Fruit fly (Drosophila melanogaster) whole organism, embryonic: Measurements from ENCODE around the gene CG42375.
A peak's percentile ranks its signal among the peaks of the same experiment; 100 is the strongest.

Experiments used
- ATbp ChIP-seq: fragments of 200-800 bp; sonication (Bioruptor generic); optimal IDR thresholded peaks from 2 replicates; lab custom pipeline; 2017; ENCODE audit warnings: missing biosample characterization, mild to moderate bottlenecking, missing genetic modification characterization, missing genetic modification reagents
- Bteb2 ChIP-seq: fragments of 200-800 bp; sonication (Bioruptor generic); optimal IDR thresholded peaks from 2 replicates; lab custom pipeline; 2016; ENCODE audit warnings: missing biosample characterization, missing genetic modification characterization
- CG10654 ChIP-seq: fragments of 200-800 bp; sonication (Bioruptor generic); optimal IDR thresholded peaks from 2 replicates; lab custom pipeline; 2016; ENCODE audit warnings: missing biosample characterization, missing genetic modification characterization
- CG11085 ChIP-seq: fragments of 200-800 bp; sonication (Bioruptor generic); IDR thresholded peaks from 2 replicates; pipeline ENCODE4 v1.3.6; 2022; ENCODE audit warnings: missing biosample characterization, missing genetic modification characterization
- CG11695 ChIP-seq: fragments of 200-800 bp; sonication (Bioruptor generic); IDR thresholded peaks from 3 replicates; pipeline ENCODE4 v1.3.6; 2022; ENCODE audit warnings: missing biosample characterization, missing genetic modification characterization
- CG11696 ChIP-seq: fragments of 200-800 bp; sonication (Bioruptor generic); IDR thresholded peaks from 2 replicates; pipeline ENCODE4 v1.3.6; 2022; ENCODE audit warnings: missing biosample characterization, missing genetic modification characterization
- CG12155 ChIP-seq: fragments of 200-800 bp; sonication (Bioruptor generic); optimal IDR thresholded peaks from 3 replicates; lab custom pipeline; 2016; ENCODE audit warnings: missing biosample characterization, missing genetic modification characterization
- CG12659 ChIP-seq: fragments of 200-800 bp; sonication (Bioruptor generic); optimal IDR thresholded peaks from 3 replicates; lab custom pipeline; 2017; ENCODE audit warnings: mild to moderate bottlenecking, missing biosample characterization, missing genetic modification reagents, missing genetic modification characterization
- CG13123 ChIP-seq: fragments of 200-800 bp; sonication (Bioruptor generic); optimal IDR thresholded peaks from 2 replicates; lab custom pipeline; 2016; ENCODE audit warnings: missing biosample characterization, missing genetic modification characterization
- CG1602 ChIP-seq: fragments of 200-800 bp; sonication (Bioruptor generic); optimal IDR thresholded peaks from 3 replicates; lab custom pipeline; 2016; ENCODE audit warnings: missing biosample characterization, missing genetic modification characterization
- CG16815 ChIP-seq: fragments of 200-800 bp; sonication (Bioruptor generic); optimal IDR thresholded peaks from 3 replicates; lab custom pipeline; 2017; ENCODE audit warnings: missing biosample characterization, mild to moderate bottlenecking, missing genetic modification characterization
- CG17829 ChIP-seq: fragments of 200-800 bp; optimal IDR thresholded peaks from 2 replicates; lab custom pipeline; 2019; ENCODE audit warnings: missing biosample characterization, mild to moderate bottlenecking, missing genetic modification characterization, moderate library complexity
- CG17912 ChIP-seq: fragments of 200-800 bp; sonication (Bioruptor generic); optimal IDR thresholded peaks from 2 replicates; lab custom pipeline; 2018; ENCODE audit warnings: missing biosample characterization, mild to moderate bottlenecking, missing genetic modification characterization
- CG18764 ChIP-seq: fragments of 200-800 bp; sonication (Bioruptor generic); optimal IDR thresholded peaks from 3 replicates; lab custom pipeline; 2016; ENCODE audit warnings: missing biosample characterization, missing genetic modification characterization
- CG2678 ChIP-seq: fragments of 200-800 bp; sonication (Bioruptor generic); optimal IDR thresholded peaks from 3 replicates; lab custom pipeline; 2019; ENCODE audit warnings: missing biosample characterization, mild to moderate bottlenecking, missing genetic modification characterization, moderate library complexity
- CG2889 ChIP-seq: fragments of 200-800 bp; sonication (Bioruptor generic); IDR thresholded peaks from 3 replicates; pipeline ENCODE4 v1.3.6; 2022; ENCODE audit warnings: missing biosample characterization, missing genetic modification characterization
- CG3838 ChIP-seq: fragments of 200-800 bp; sonication (Bioruptor generic); optimal IDR thresholded peaks from 3 replicates; lab custom pipeline; 2016; ENCODE audit warnings: missing biosample characterization, missing genetic modification characterization
- CG7987 ChIP-seq: fragments of 200-800 bp; sonication (Bioruptor generic); optimal IDR thresholded peaks from 2 replicates; lab custom pipeline; 2018; ENCODE audit warnings: missing biosample characterization, mild to moderate bottlenecking, missing genetic modification characterization, moderate library complexity
- CG9215 ChIP-seq: fragments of 200-800 bp; sonication (Bioruptor generic); IDR thresholded peaks from 2 replicates; pipeline ENCODE4 v1.3.6; 2022; ENCODE audit warnings: missing biosample characterization, missing genetic modification characterization
- Deaf1 ChIP-seq: fragments of 200-800 bp; optimal IDR thresholded peaks from 3 replicates; lab custom pipeline; 2019; ENCODE audit warnings: missing biosample characterization, mild to moderate bottlenecking, missing genetic modification characterization, moderate library complexity
- Doc2 ChIP-seq: fragments of 200-800 bp; sonication (Bioruptor generic); IDR thresholded peaks from 2 replicates; pipeline ENCODE4 v1.3.6; 2022; ENCODE audit warnings: missing biosample characterization, missing genetic modification characterization
- E2f1 ChIP-seq: fragments of 200-800 bp; sonication (Bioruptor generic); IDR thresholded peaks from 2 replicates; pipeline ENCODE4 v1.3.6; 2022; ENCODE audit warnings: missing biosample characterization, missing genetic modification characterization
- HLHmδ ChIP-seq: fragments of 200-800 bp; sonication (Bioruptor generic); optimal IDR thresholded peaks from 2 replicates; lab custom pipeline; 2018; ENCODE audit warnings: missing biosample characterization, mild to moderate bottlenecking, missing genetic modification characterization, moderate library complexity
- NFAT ChIP-seq: fragments of 200-800 bp; sonication (Bioruptor generic); IDR thresholded peaks from 2 replicates; pipeline ENCODE4 v1.3.6; 2022; ENCODE audit warnings: missing biosample characterization, missing genetic modification characterization
- Neu2 ChIP-seq: fragments of 200-800 bp; sonication (Bioruptor generic); optimal IDR thresholded peaks from 3 replicates; lab custom pipeline; 2016; ENCODE audit warnings: missing biosample characterization, missing genetic modification characterization, borderline replicate concordance
- Nf-YB ChIP-seq: fragments of 200-800 bp; sonication (Bioruptor generic); optimal IDR thresholded peaks from 3 replicates; lab custom pipeline; 2019; ENCODE audit warnings: missing biosample characterization, mild to moderate bottlenecking, missing genetic modification characterization, moderate library complexity
- Pdp1 ChIP-seq, 2 experiments: fragments of 200-800 bp; sonication (Bioruptor generic); optimal IDR thresholded peaks; 3 replicates each; lab custom pipeline; 2016; ENCODE audit warnings: missing biosample characterization in 2 of 2, missing genetic modification characterization in 2 of 2, mild to moderate bottlenecking in 1 of 2, moderate library complexity in 1 of 2
- Stat92E ChIP-seq, 3 experiments: fragments of >200 bp in 2 of 3; fragments of 200-800 bp in 1 of 3; sonication (Bioruptor generic) in 1 of 3; optimal IDR thresholded peaks; 2 replicates each; lab custom pipeline; 2017 to 2019; ENCODE audit warnings: missing biosample characterization in 3 of 3, missing genetic modification characterization in 3 of 3, mild to moderate bottlenecking in 1 of 3, moderate library complexity in 1 of 3
- Usf ChIP-seq: fragments of 200-800 bp; sonication (Bioruptor generic); optimal IDR thresholded peaks from 2 replicates; lab custom pipeline; 2017; ENCODE audit warnings: missing genotype, missing biosample characterization, missing genetic modification characterization
- Xbp1 ChIP-seq: fragments of 200-800 bp; sonication (Bioruptor generic); optimal IDR thresholded peaks from 3 replicates; lab custom pipeline; 2016; ENCODE audit warnings: missing biosample characterization, mild to moderate bottlenecking, missing genetic modification characterization
- Xrp1 ChIP-seq: fragments of 200-800 bp; sonication (Bioruptor generic); IDR thresholded peaks from 2 replicates; pipeline ENCODE4 v1.3.6; 2022; ENCODE audit warnings: missing biosample characterization, missing genetic modification characterization
- bbx ChIP-seq: fragments of 200-800 bp; sonication (Bioruptor generic); IDR thresholded peaks from 2 replicates; pipeline ENCODE4 v1.3.6; 2022; ENCODE audit warnings: missing biosample characterization, missing genetic modification characterization; ENCODE audit not compliant: partially characterized antibody
- bcd ChIP-seq: fragments of 200-800 bp; sonication (Bioruptor generic); optimal IDR thresholded peaks from 2 replicates; lab custom pipeline; 2017; ENCODE audit warnings: missing biosample characterization, mild to moderate bottlenecking, missing genetic modification characterization
- croc ChIP-seq: fragments of 200-800 bp; sonication (Bioruptor generic); conservative IDR thresholded peaks from 3 replicates; pipeline ENCODE4 v1.3.6; 2022; ENCODE audit warnings: missing biosample characterization, missing genetic modification characterization
- da ChIP-seq: fragments of 200-800 bp; sonication (Bioruptor generic); optimal IDR thresholded peaks from 2 replicates; lab custom pipeline; 2016; ENCODE audit warnings: missing biosample characterization, missing genetic modification characterization
- emc ChIP-seq: fragments of 200-800 bp; sonication (Bioruptor generic); optimal IDR thresholded peaks from 2 replicates; lab custom pipeline; 2016; ENCODE audit warnings: missing biosample characterization, missing genetic modification characterization
- fd64A ChIP-seq: fragments of 200-800 bp; sonication (Bioruptor generic); optimal IDR thresholded peaks from 3 replicates; lab custom pipeline; 2018; ENCODE audit warnings: missing biosample characterization, mild to moderate bottlenecking, missing genetic modification characterization
- fd96Cb ChIP-seq: fragments of 200-800 bp; sonication (Bioruptor generic); optimal IDR thresholded peaks from 2 replicates; lab custom pipeline; 2018; ENCODE audit warnings: missing biosample characterization, mild to moderate bottlenecking, missing genetic modification characterization, moderate library complexity
- hb ChIP-seq: fragments of 200-800 bp; sonication (Bioruptor generic); IDR thresholded peaks from 3 replicates; pipeline ENCODE4 v1.3.6; 2022; ENCODE audit warnings: missing biosample characterization, missing genetic modification characterization; ENCODE audit not compliant: partially characterized antibody
- hbn ChIP-seq: fragments of 200-800 bp; sonication (Bioruptor generic); IDR thresholded peaks from 2 replicates; pipeline ENCODE4 v1.3.6; 2022; ENCODE audit warnings: missing biosample characterization, missing genetic modification characterization; ENCODE audit not compliant: partially characterized antibody
- ken ChIP-seq: fragments of 200-800 bp; sonication (Bioruptor generic); IDR thresholded peaks from 3 replicates; pipeline ENCODE4 v1.3.6; 2022; ENCODE audit warnings: missing biosample characterization, missing genetic modification characterization
- mirr ChIP-seq: fragments of 200-800 bp; sonication (Bioruptor generic); optimal IDR thresholded peaks from 3 replicates; lab custom pipeline; 2018; ENCODE audit warnings: missing biosample characterization, mild to moderate bottlenecking, missing genetic modification characterization
- otp ChIP-seq: fragments of 200-800 bp; sonication (Bioruptor generic); IDR thresholded peaks from 3 replicates; pipeline ENCODE4, ENCODE4 v1.3.6; 2022; ENCODE audit warnings: missing biosample characterization, missing genetic modification characterization
- sug ChIP-seq: fragments of 200-800 bp; optimal IDR thresholded peaks from 2 replicates; lab custom pipeline; 2019; ENCODE audit warnings: missing biosample characterization, mild to moderate bottlenecking, missing genetic modification characterization, moderate library complexity
- tap ChIP-seq: fragments of 200-800 bp; optimal IDR thresholded peaks from 3 replicates; lab custom pipeline; 2019; ENCODE audit warnings: missing biosample characterization, mild to moderate bottlenecking, missing genetic modification characterization, moderate library complexity
- tll ChIP-seq, 2 experiments: fragments of 200-800 bp in 1 of 2; fragments of >200 bp in 1 of 2; sonication (Bioruptor generic) in 1 of 2; optimal IDR thresholded peaks; 2 replicates each; lab custom pipeline; 2017 to 2019; ENCODE audit warnings: missing biosample characterization in 2 of 2, missing genetic modification characterization in 2 of 2, mild to moderate bottlenecking in 1 of 2, moderate library complexity in 1 of 2
- trh ChIP-seq: fragments of 200-800 bp; sonication (Bioruptor generic); optimal IDR thresholded peaks from 2 replicates; lab custom pipeline; 2016; ENCODE audit warnings: missing biosample characterization, missing genetic modification characterization
- wor ChIP-seq: fragments of 200-800 bp; sonication (Bioruptor generic); IDR thresholded peaks from 2 replicates; pipeline ENCODE4 v1.3.6; 2022; ENCODE audit warnings: missing biosample characterization, missing genetic modification characterization
- zf30C ChIP-seq: fragments of 200-800 bp; sonication (Bioruptor generic); optimal IDR thresholded peaks from 3 replicates; lab custom pipeline; 2018; ENCODE audit warnings: missing biosample characterization, mild to moderate bottlenecking, missing genetic modification characterization

CG42375 gene

dm6 chr3R:13793979-13794665, 14.7 kb downstream of the CG42375 start (continued):
- TF ChIP-seq fd96Cb (tag; lab: Kevin White, UChicago) (peak; percentile 77), Xbp1 (GFP tag; lab: Kevin White, UChicago) (peak; percentile 73), sug (tag; lab: Kevin White, UChicago) (no peak), Doc2 (no peak), CG18764 (GFP tag; lab: Kevin White, UChicago) (peak; percentile 33), tll (GFP tag; optimal IDR thresholded peaks at IDR 0.05; lab: Kevin White, UChicago) (no peak), CG16815 (GFP tag; lab: Kevin White, UChicago) (peak; percentile 14), Stat92E (GFP tag; optimal IDR thresholded peaks at IDR 0.05; lab: Kevin White, UChicago) (peak in 1 of 3 experiments; percentile 21), Pdp1 (GFP tag; optimal IDR thresholded peaks at IDR 0.05; lab: Kevin White, UChicago) (peak in 1 of 2 experiments; percentile 24), hb (GFP tag; lab: Robert Waterston, UW) (no peak), CG7987 (GFP tag; lab: Kevin White, UChicago) (no peak), CG1602 (GFP tag; lab: Kevin White, UChicago) (peak; percentile 72), Neu2 (no peak), ATbp (peak; percentile 84), CG17912 (no peak), emc (GFP tag; lab: Kevin White, UChicago) (no peak), hbn (GFP tag; lab: Robert Waterston, UW) (no peak), CG9215 (GFP tag; lab: Robert Waterston, UW) (no peak), bbx (GFP tag; lab: Robert Waterston, UW) (no peak), CG10654 (GFP tag; lab: Kevin White, UChicago) (peak; percentile 38), CG13123 (GFP tag; lab: Kevin White, UChicago) (peak; percentile 42), CG11696 (GFP tag; lab: Robert Waterston, UW) (0 out of 2 replicates have a peak, but pooled peaks have one; percentile 25), CG11085 (GFP tag; lab: Robert Waterston, UW) (no peak), ken (GFP tag; lab: Robert Waterston, UW) (peak; percentile 65; the same call in 1 of the 3 replicates), Xrp1 (GFP tag; lab: Robert Waterston, UW) (peak; percentile 83), Deaf1 (tag; lab: Kevin White, UChicago) (peak; percentile 13), croc (GFP tag; lab: Robert Waterston, UW) (peak; percentile 75), da (GFP tag; lab: Kevin White, UChicago) (no peak), E2f1 (GFP tag; lab: Robert Waterston, UW) (peak; percentile 25; the same call in 1 of the 2 replicates), CG12155 (peak; percentile 46), mirr (no peak), Nf-YB (GFP tag; lab: Kevin White, UChicago) (peak; percentile 29), CG17829 (peak; percentile 71), NFAT (GFP tag; lab: Robert Waterston, UW) (no peak), fd64A (GFP tag; lab: Kevin White, UChicago) (no peak), CG11695 (GFP tag; lab: Robert Waterston, UW) (peak; percentile 49; the same call in 1 of the 3 replicates), CG12659 (GFP tag; lab: Kevin White, UChicago) (peak; percentile 37), tap (tag; lab: Kevin White, UChicago) (peak; percentile 39), otp (GFP tag; lab: Robert Waterston, UW) (0 out of 3 replicates have a peak, but pooled peaks have one; percentile 35), Bteb2 (GFP tag; lab: Kevin White, UChicago) (no peak), trh (no peak), HLHmδ (GFP tag; lab: Kevin White, UChicago) (no peak), CG2889 (GFP tag; lab: Robert Waterston, UW) (no peak), zf30C (GFP tag; lab: Kevin White, UChicago) (no peak), Usf (GFP tag; lab: Kevin White, UChicago) (peak; percentile 33), wor (peak; percentile 44; the same call in 1 of the 2 replicates), CG3838 (GFP tag; lab: Kevin White, UChicago) (peak; percentile 31), bcd (GFP tag; lab: Kevin White, UChicago) (peak; percentile 52), CG2678 (tag; lab: Kevin White, UChicago) (peak; percentile 85)
